Worm (Caenorhabditis elegans) whole organism, L2 larva: ENCODE data around the gene T14E8.2.

Source experiments
- C34F6.9 ChIP-seq: fragments of 150-350 bp; optimal IDR thresholded peaks from 2 replicates; lab custom pipeline; 2014; ENCODE audit warnings: missing biosample characterization, missing genetic modification characterization
- F13H6.1 ChIP-seq: sonication (generic microtip); optimal IDR thresholded peaks from 2 replicates; lab custom pipeline; 2016; ENCODE audit warnings: missing genetic modification characterization, missing compliant biosample characterization
- Y55F3AM.14 ChIP-seq: fragments of 200-800 bp; sonication (Bioruptor generic); optimal IDR thresholded peaks from 2 replicates; lab custom pipeline; 2018; ENCODE audit warnings: mild to moderate bottlenecking, missing genetic modification characterization, missing compliant biosample characterization
- ZK546.5 ChIP-seq: sonication (generic microtip); optimal IDR thresholded peaks from 2 replicates; lab custom pipeline; 2017; ENCODE audit warnings: missing biosample characterization, missing genetic modification characterization
- aly-2 ChIP-seq: fragments of 150-350 bp; optimal IDR thresholded peaks from 2 replicates; lab custom pipeline; 2014; ENCODE audit warnings: missing biosample characterization, missing genetic modification characterization
- ama-1 ChIP-seq: fragments of 150-350 bp; optimal IDR thresholded peaks from 2 replicates; lab custom pipeline; 2018; ENCODE audit warnings: inconsistent platforms
- blmp-1 ChIP-seq: sonication (generic microtip); optimal IDR thresholded peaks from 2 replicates; lab custom pipeline; 2017; ENCODE audit warnings: missing genetic modification characterization, mild to moderate bottlenecking, missing compliant biosample characterization, antibody characterized with exemption, moderate library complexity; ENCODE audit not compliant: insufficient read depth
- ceh-16 ChIP-seq: fragments of 150-350 bp; optimal IDR thresholded peaks from 2 replicates; lab custom pipeline; 2014; ENCODE audit warnings: missing biosample characterization, missing genetic modification characterization
- ceh-82 ChIP-seq: fragments of 150-350 bp; optimal IDR thresholded peaks from 2 replicates; lab custom pipeline; 2014; ENCODE audit warnings: missing biosample characterization, missing genetic modification characterization
- egl-27 ChIP-seq: sonication (generic microtip); optimal IDR thresholded peaks from 3 replicates; lab custom pipeline; 2017; ENCODE audit warnings: missing biosample characterization, missing genetic modification reagents, missing genetic modification characterization
- elt-1 ChIP-seq: fragments of 150-350 bp; optimal IDR thresholded peaks from 2 replicates; lab custom pipeline; 2014; ENCODE audit warnings: missing biosample characterization, missing genetic modification characterization
- fos-1 ChIP-seq: fragments of 150-350 bp; optimal IDR thresholded peaks from 2 replicates; lab custom pipeline; 2014; ENCODE audit warnings: missing biosample characterization, missing genetic modification characterization
- lin-11 ChIP-seq: fragments of 150-350 bp; sonication (generic microtip); optimal IDR thresholded peaks from 2 replicates; lab custom pipeline; 2014; ENCODE audit warnings: missing biosample characterization, missing genetic modification characterization, inconsistent platforms, mixed read lengths
- lin-13 ChIP-seq: fragments of 150-350 bp; optimal IDR thresholded peaks from 2 replicates; lab custom pipeline; 2014; ENCODE audit warnings: missing biosample characterization, missing genetic modification reagents, missing genetic modification characterization
- lin-39 ChIP-seq: fragments of 150-350 bp; optimal IDR thresholded peaks from 2 replicates; lab custom pipeline; 2014; ENCODE audit warnings: missing biosample characterization, missing genetic modification reagents, missing genetic modification characterization
- lsy-2 ChIP-seq, 2 experiments: fragments of 150-350 bp in 1 of 2; sonication (generic microtip) in 1 of 2; optimal IDR thresholded peaks; 2 replicates each; lab custom pipeline; 2014 to 2017; ENCODE audit warnings: missing biosample characterization in 2 of 2, missing genetic modification characterization in 2 of 2
- mab-5 ChIP-seq: fragments of 150-350 bp; optimal IDR thresholded peaks from 2 replicates; lab custom pipeline; 2014; ENCODE audit warnings: missing biosample characterization, missing genetic modification characterization
- nhr-10 ChIP-seq: sonication (generic microtip); optimal IDR thresholded peaks from 2 replicates; lab custom pipeline; 2017; ENCODE audit warnings: missing biosample characterization, missing genetic modification characterization
- nhr-11 ChIP-seq: fragments of 150-350 bp; optimal IDR thresholded peaks from 2 replicates; lab custom pipeline; 2014; ENCODE audit warnings: missing biosample characterization, missing genetic modification characterization
- nhr-129 ChIP-seq: fragments of 150-350 bp; optimal IDR thresholded peaks from 2 replicates; lab custom pipeline; 2014; ENCODE audit warnings: missing biosample characterization, missing genetic modification characterization
- nhr-21 ChIP-seq: fragments of 150-350 bp; optimal IDR thresholded peaks from 2 replicates; lab custom pipeline; 2014; ENCODE audit warnings: missing biosample characterization, missing genetic modification characterization
- nhr-25 ChIP-seq: fragments of 150-350 bp; sonication (generic microtip); optimal IDR thresholded peaks from 3 replicates; lab custom pipeline; 2014; ENCODE audit warnings: missing biosample characterization, missing genetic modification characterization
- peb-1 ChIP-seq: fragments of 150-350 bp; optimal IDR thresholded peaks from 2 replicates; lab custom pipeline; 2014; ENCODE audit warnings: missing biosample characterization, missing genetic modification characterization
- sma-3 ChIP-seq: sonication (generic microtip); optimal IDR thresholded peaks from 2 replicates; lab custom pipeline; 2016; ENCODE audit warnings: missing genetic modification reagents, missing genetic modification characterization, missing compliant biosample characterization
- sma-9 ChIP-seq, 2 experiments: fragments of 150-350 bp in 1 of 2; sonication (generic microtip) in 1 of 2; optimal IDR thresholded peaks; 2 replicates each; lab custom pipeline; 2014 to 2016; ENCODE audit warnings: missing genetic modification characterization in 2 of 2, mild to moderate bottlenecking in 1 of 2, missing biosample characterization in 1 of 2, missing compliant biosample characterization in 1 of 2, missing genetic modification reagents in 1 of 2, moderate library complexity in 1 of 2
- unc-39 ChIP-seq: fragments of 150-350 bp; optimal IDR thresholded peaks from 2 replicates; lab custom pipeline; 2014; ENCODE audit warnings: missing biosample characterization, missing genetic modification characterization
- unc-55 ChIP-seq: fragments of 150-350 bp; sonication (generic microtip); optimal IDR thresholded peaks from 3 replicates; lab custom pipeline; 2014; ENCODE audit warnings: missing biosample characterization, missing genetic modification reagents, missing genetic modification characterization
- zag-1 ChIP-seq: fragments of 150-350 bp; optimal IDR thresholded peaks from 2 replicates; lab custom pipeline; 2014; ENCODE audit warnings: missing biosample characterization, missing genetic modification characterization
- ztf-1 ChIP-seq: fragments of 200-800 bp; sonication (Bioruptor generic); conservative IDR thresholded peaks from 2 replicates; pipeline ENCODE4 v1.3.6; 2022; ENCODE audit warnings: missing genetic modification characterization, missing compliant biosample characterization
- ztf-11 ChIP-seq: sonication (generic microtip); optimal IDR thresholded peaks from 2 replicates; lab custom pipeline; 2017; ENCODE audit warnings: missing biosample characterization, missing genetic modification characterization
- ztf-4 ChIP-seq: fragments of 150-350 bp; optimal IDR thresholded peaks from 2 replicates; lab custom pipeline; 2014; ENCODE audit warnings: missing biosample characterization, missing genetic modification characterization

Gene T14E8.2

DNA sequence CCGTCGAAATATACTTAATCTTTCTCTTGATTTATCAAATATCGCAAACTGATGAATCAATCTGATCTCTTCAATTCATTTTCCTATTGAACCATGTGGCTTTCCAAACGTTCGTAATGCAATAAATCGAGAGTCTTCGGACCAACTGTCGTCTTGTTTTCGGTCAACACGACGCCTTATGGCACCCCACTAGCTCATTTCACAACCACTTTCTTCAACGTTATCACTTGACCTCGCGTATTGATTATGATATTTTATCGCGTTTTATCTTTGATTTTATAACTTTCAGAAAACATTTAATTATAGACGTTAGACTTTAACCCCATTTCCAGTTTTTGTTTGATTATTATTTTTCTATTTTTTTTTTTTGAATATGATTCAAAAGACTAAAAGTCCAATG, 33.0 kb upstream of the T14E8.2 start:
- TF ChIP-seq F13H6.1 (tag; lab: Kevin White, UChicago) (peak; percentile 42), ztf-1 (GFP tag; lab: Robert Waterston, UW) (no peak), sma-9 (GFP tag; optimal IDR thresholded peaks at IDR 0.05; lab: Kevin White, UChicago) (peak; percentile 38), sma-9 (tag; optimal IDR thresholded peaks at IDR 0.05; lab: Kevin White, UChicago) (no peak), lin-11 (tag; lab: Kevin White, UChicago) (no peak), lsy-2 (tag; optimal IDR thresholded peaks at IDR 0.05; lab: Kevin White, UChicago) (peak in 1 of 2 experiments; percentile 42), nhr-129 (peak; percentile 44)

ce11 chrX:6510627-6511026, 32.2 kb upstream of the T14E8.2 start, which contains the start of gene ttr-36:
ttr-36 (plus strand) TSS chrX:6510927.
- no peak for TF ChIP-seq ztf-11 (tag; lab: Kevin White, UChicago)
- no peak for TF ChIP-seq lin-13 (GFP tag; lab: Kevin White, UChicago)
- no peak for TF ChIP-seq C34F6.9 (tag; lab: Kevin White, UChicago)
- TF ChIP-seq zag-1 (tag; lab: Kevin White, UChicago), result no peak
- TF ChIP-seq peb-1 (tag; lab: Kevin White, UChicago), result no peak
- no peak for TF ChIP-seq elt-1 (tag; lab: Kevin White, UChicago)
- no peak for TF ChIP-seq unc-55
- no peak for TF ChIP-seq nhr-129
- TF ChIP-seq ztf-1 (GFP tag; lab: Robert Waterston, UW), result no peak
- no peak for TF ChIP-seq blmp-1
- TF ChIP-seq egl-27 (tag; lab: Kevin White, UChicago), result no peak
- no peak for TF ChIP-seq nhr-10 (tag; lab: Kevin White, UChicago)

- TF ChIP-seq Y55F3AM.14 (GFP tag; lab: Kevin White, UChicago) (no peak), nhr-11 (tag; lab: Kevin White, UChicago) (no peak), unc-39 (tag; lab: Kevin White, UChicago) (no peak), fos-1 (no peak), egl-27 (tag; lab: Kevin White, UChicago) (no peak), sma-3 (no peak), mab-5 (tag; lab: Kevin White, UChicago) (no peak), nhr-129 (no peak), unc-55 (no peak), ZK546.5 (no peak), peb-1 (tag; lab: Kevin White, UChicago) (no peak), ceh-16 (tag; lab: Kevin White, UChicago) (no peak), lsy-2 (tag; optimal IDR thresholded peaks at IDR 0.05; lab: Kevin White, UChicago) (no peak), ama-1 (lab: Kevin White, UChicago) (no peak), ztf-1 (GFP tag; lab: Robert Waterston, UW) (no peak), blmp-1 (no peak), C34F6.9 (tag; lab: Kevin White, UChicago) (no peak)
- TF ChIP-seq, all 48 proteins: peak for 0
Measured at ce11 chrX:6511985-6512384, 30.8 kb upstream of the T14E8.2 start, which contains the start of gene ttr-35. ttr-35 (plus strand) TSS chrX:6512285.

DNA sequence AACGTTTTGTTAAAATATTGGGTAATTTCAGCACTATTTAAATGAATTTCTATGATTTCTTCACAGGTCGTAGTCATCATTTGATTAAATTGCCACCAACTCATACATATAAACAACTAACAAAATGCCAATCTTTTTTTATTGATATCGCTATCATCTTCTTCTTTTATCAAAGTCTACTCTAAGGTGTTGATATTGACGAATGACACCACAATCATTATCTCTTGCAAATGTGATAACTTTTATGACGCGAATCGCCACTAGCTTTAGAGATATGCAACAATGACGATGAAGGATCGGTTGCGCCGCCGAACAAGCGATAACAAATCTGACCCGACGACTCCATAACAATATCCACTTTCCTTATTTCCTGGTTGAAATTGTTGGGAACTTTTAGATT, 28.3 kb upstream of the T14E8.2 start:
- TF ChIP-seq fos-1, result peak; percentile 16
- no peak for TF ChIP-seq ztf-4
- peak; percentile 20 for TF ChIP-seq nhr-21 (tag; lab: Kevin White, UChicago)
- TF ChIP-seq sma-9 (GFP tag; optimal IDR thresholded peaks at IDR 0.05; lab: Kevin White, UChicago), result peak; percentile 6
- no peak for TF ChIP-seq sma-9 (tag; optimal IDR thresholded peaks at IDR 0.05; lab: Kevin White, UChicago)

DNA sequence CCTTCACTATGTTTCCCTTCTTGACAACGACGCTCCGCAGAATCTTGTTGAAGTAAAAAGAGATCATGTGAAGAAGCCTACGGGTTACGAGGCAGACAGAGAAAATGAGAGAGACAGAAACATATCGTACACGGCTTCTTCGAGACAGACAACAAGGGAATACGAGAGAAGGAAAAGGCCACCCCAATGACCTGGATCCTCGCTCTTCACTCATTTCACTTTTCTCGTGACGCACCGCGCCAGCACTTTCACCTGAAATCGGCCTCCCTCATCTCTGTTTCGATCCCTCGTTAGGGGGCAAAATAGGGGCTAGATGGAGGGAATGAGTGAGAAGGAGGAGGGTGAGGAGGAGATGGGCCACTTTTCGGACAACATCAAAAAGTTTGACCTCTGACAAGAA, 27.5 kb upstream of the T14E8.2 start:
- no peak for TF ChIP-seq lin-39 (tag; lab: Kevin White, UChicago)
- no peak for TF ChIP-seq ceh-82 (tag; lab: Kevin White, UChicago)
- TF ChIP-seq nhr-25 (tag; lab: Kevin White, UChicago), result peak; percentile 37
- peak; percentile 66 for TF ChIP-seq nhr-21 (tag; lab: Kevin White, UChicago)
- peak; percentile 99 for TF ChIP-seq blmp-1
- TF ChIP-seq ceh-16 (tag; lab: Kevin White, UChicago), result peak; percentile 18
- no peak for TF ChIP-seq aly-2 (tag; lab: Kevin White, UChicago)
- TF ChIP-seq fos-1, result peak; percentile 16
